Worm (Caenorhabditis elegans) whole organism, midembryonic: Measurements from ENCODE around the gene C31H2.4.

ENCODE experiments used
- T22C8.4 ChIP-seq: fragments of 200-800 bp; sonication (Bioruptor generic); IDR thresholded peaks from 2 replicates; pipeline ENCODE4 v1.3.6; 2022; ENCODE audit warnings: missing genetic modification characterization, missing compliant biosample characterization
- cog-1 ChIP-seq: sonication (generic microtip); optimal IDR thresholded peaks from 2 replicates; lab custom pipeline; 2016; ENCODE audit warnings: missing genetic modification characterization, missing compliant biosample characterization
- flt-1 ChIP-seq: fragments of 200-800 bp; sonication (Bioruptor generic); IDR thresholded peaks from 2 replicates; pipeline ENCODE4 v1.3.6; 2022; ENCODE audit warnings: missing genetic modification characterization, missing compliant biosample characterization
- med-1 ChIP-seq: sonication (generic microtip); optimal IDR thresholded peaks from 2 replicates; lab custom pipeline; 2017; ENCODE audit warnings: missing genetic modification characterization, mild to moderate bottlenecking, missing compliant biosample characterization, antibody characterized with exemption, missing genetic modification reagents; ENCODE audit not compliant: insufficient read depth
- ref-1 ChIP-seq: fragments of 200-800 bp; sonication (Bioruptor generic); conservative IDR thresholded peaks from 2 replicates; pipeline ENCODE4 v1.3.6; 2022; ENCODE audit warnings: missing genetic modification reagents, missing genetic modification characterization, missing compliant biosample characterization
- tab-1 ChIP-seq: fragments of 200-800 bp; sonication (Bioruptor generic); IDR thresholded peaks from 2 replicates; pipeline ENCODE4 v1.3.6; 2022; ENCODE audit warnings: missing genetic modification characterization, missing compliant biosample characterization
- ztf-23 ChIP-seq: fragments of 200-800 bp; sonication (Bioruptor generic); IDR thresholded peaks from 2 replicates; pipeline ENCODE4 v1.3.6; 2022; ENCODE audit warnings: missing genetic modification reagents, missing genetic modification characterization, missing compliant biosample characterization
- ztf-29 ChIP-seq: fragments of 200-800 bp; sonication (Bioruptor generic); IDR thresholded peaks from 2 replicates; pipeline ENCODE4 v1.3.6; 2022; ENCODE audit warnings: missing genetic modification reagents, missing genetic modification characterization, missing compliant biosample characterization

DNA sequence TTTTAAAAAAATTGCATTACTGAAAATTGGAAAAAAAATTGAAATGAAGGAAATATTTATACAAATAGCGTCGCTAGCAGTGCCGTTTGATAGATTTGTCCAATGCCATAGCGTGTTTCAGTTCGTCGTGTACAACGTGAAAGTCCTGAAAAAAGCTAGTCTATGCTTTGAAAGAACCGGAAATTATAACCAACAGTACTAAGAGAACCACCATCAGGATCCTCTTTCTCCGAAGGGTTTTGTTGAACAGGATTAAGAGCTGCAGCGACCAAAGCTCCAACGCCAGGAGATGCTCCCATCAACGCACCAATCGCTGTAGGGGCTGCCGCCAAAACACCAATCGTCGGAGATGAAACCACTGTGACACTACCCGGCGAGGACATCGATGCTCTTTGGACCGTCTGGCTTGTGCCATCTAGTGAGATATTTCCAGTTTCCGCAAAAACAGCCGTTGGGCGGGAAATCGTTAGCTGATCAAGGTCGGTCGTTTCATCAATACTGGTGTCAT is 53.2 kb downstream of the C31H2.4 start:
- no peak for TF ChIP-seq tab-1 (GFP tag; lab: Robert Waterston, UW)
- TF ChIP-seq ztf-29 (GFP tag; lab: Robert Waterston, UW), result no peak
- TF ChIP-seq med-1 (GFP tag; lab: Kevin White, UChicago), result no peak
- TF ChIP-seq flt-1 (GFP tag; lab: Robert Waterston, UW), result no peak
- TF ChIP-seq cog-1 (tag; lab: Kevin White, UChicago), result no peak
- no peak for TF ChIP-seq ref-1 (GFP tag; lab: Robert Waterston, UW)
- no peak for TF ChIP-seq T22C8.4 (GFP tag; lab: Robert Waterston, UW)
- no peak for TF ChIP-seq ztf-23
